Fruit fly (Drosophila melanogaster): ENCODE data around the gene CG31266.

The CG31266 gene

dm6 chr3R:17151376-17152026 is 19.0 kb downstream of the CG31266 start, which contains the start of gene CG5292 (continued):
- TF ChIP-seq CG1529 (GFP tag; optimal IDR thresholded peaks at IDR 0.05) (no peak), CG12236 (GFP tag; optimal IDR thresholded peaks at IDR 0.05) (no peak), row (GFP tag; IDR thresholded peaks at IDR 0.05) (peak; percentile 89), E2f1 (GFP tag; IDR thresholded peaks at IDR 0.05) (peak; percentile 54; the same call in 1 of the 2 replicates), CG12942 (GFP tag; optimal IDR thresholded peaks at IDR 0.05) (peak; percentile 52), CG4617 (GFP tag; optimal IDR thresholded peaks at IDR 0.05; ENCODE audit: borderline replicate concordance) (peak; percentile 59), CG12071 (GFP tag; optimal IDR thresholded peaks at IDR 0.05) (no peak), Ada2b (GFP tag; IDR thresholded peaks at IDR 0.05) (peak; percentile 52), CG3163 (GFP tag; optimal IDR thresholded peaks at IDR 0.05) (no peak), trh (GFP tag; optimal IDR thresholded peaks at IDR 0.05) (peak; percentile 21), org-1 (GFP tag; optimal IDR thresholded peaks at IDR 0.05) (no peak), fd102C (GFP tag; optimal IDR thresholded peaks at IDR 0.05) (no peak), CG13624 (GFP tag; optimal IDR thresholded peaks at IDR 0.05) (no peak), Sry-δ (GFP tag; optimal IDR thresholded peaks at IDR 0.05) (no peak), B-H2 (GFP tag; optimal IDR thresholded peaks at IDR 0.05) (peak; percentile 57), Lim3 (GFP tag; IDR thresholded peaks at IDR 0.05) (no peak), CG10565 (GFP tag; optimal IDR thresholded peaks at IDR 0.05) (no peak), CG2202 (tag; optimal IDR thresholded peaks at IDR 0.05) (no peak), Med (GFP tag) (peak; percentile 91), tap (tag; optimal IDR thresholded peaks at IDR 0.05) (no peak), hbn (GFP tag; IDR thresholded peaks at IDR 0.05; ENCODE audit: partially characterized antibody) (0 out of 2 replicates have a peak, but pooled peaks have one; percentile 35), CG7745 (tag; optimal IDR thresholded peaks at IDR 0.05) (no peak), Awh (GFP tag; IDR thresholded peaks at IDR 0.05) (0 out of 2 replicates have a peak, but pooled peaks have one; percentile 43), nom (GFP tag; optimal IDR thresholded peaks at IDR 0.05) (no peak), CG14860 (GFP tag; IDR thresholded peaks at IDR 0.05; ENCODE audit: partially characterized antibody) (peak; percentile 51; the same call in 2 of the 3 replicates), dm (GFP tag; optimal IDR thresholded peaks at IDR 0.05) (peak; percentile 78), CG17912 (GFP tag; optimal IDR thresholded peaks at IDR 0.05) (peak; percentile 3), slbo (GFP tag; IDR thresholded peaks at IDR 0.05) (peak; percentile 75), CG15269 (tag; optimal IDR thresholded peaks at IDR 0.05) (no peak), gsb (GFP tag; IDR thresholded peaks at IDR 0.05) (no peak), Nf-YC (tag; optimal IDR thresholded peaks at IDR 0.05) (no peak), Lpt (GFP tag; optimal IDR thresholded peaks at IDR 0.05) (no peak), CG10979 (tag; optimal IDR thresholded peaks at IDR 0.05) (no peak), sr (GFP tag; IDR thresholded peaks at IDR 0.05) (no peak; the same call in 2 of the 3 replicates), CG17186 (GFP tag; optimal IDR thresholded peaks at IDR 0.05) (peak; percentile 13), CG5245 (GFP tag; optimal IDR thresholded peaks at IDR 0.05) (no peak), so (GFP tag; IDR thresholded peaks at IDR 0.05) (peak; percentile 49; the same call in 1 of the 3 replicates), h (optimal IDR thresholded peaks at IDR 0.05) (no peak), vnd (GFP tag; IDR thresholded peaks at IDR 0.05; ENCODE audit: partially characterized antibody) (no peak), CG11093 (GFP tag; IDR thresholded peaks at IDR 0.05) (no peak), CG2120 (GFP tag; optimal IDR thresholded peaks at IDR 0.05) (peak; percentile 72), ERR (GFP tag; optimal IDR thresholded peaks at IDR 0.05) (no peak), scrt (GFP tag; optimal IDR thresholded peaks at IDR 0.05) (peak; percentile 61), CG13894 (tag; optimal IDR thresholded peaks at IDR 0.05) (no peak), CG1024 (GFP tag; IDR thresholded peaks at IDR 0.05) (peak; percentile 42; the same call in 1 of the 2 replicates), Dfd (GFP tag; optimal IDR thresholded peaks at IDR 0.05) (no peak), Ptx1 (GFP tag; IDR thresholded peaks at IDR 0.05) (peak; percentile 65), Dip2 (GFP tag; IDR thresholded peaks at IDR 0.05) (no peak), Spps (tag; optimal IDR thresholded peaks at IDR 0.05) (no peak), CG8924 (tag; optimal IDR thresholded peaks at IDR 0.05) (peak; percentile 61), CG9797 (GFP tag; optimal IDR thresholded peaks at IDR 0.05) (no peak)
